Worm (Caenorhabditis elegans) whole organism, L4 larva: ENCODE results near the gene zig-4.

Experiments
- F10B5.3 ChIP-seq: sonication (generic microtip); optimal IDR thresholded peaks from 2 replicates; lab custom pipeline; 2016; ENCODE audit warnings: mild to moderate bottlenecking, missing genetic modification characterization, missing compliant biosample characterization
- fos-1 ChIP-seq: fragments of 150-350 bp; optimal IDR thresholded peaks from 2 replicates; lab custom pipeline; 2014; ENCODE audit warnings: missing biosample characterization, missing genetic modification characterization
- nhr-48 ChIP-seq: sonication (generic microtip); optimal IDR thresholded peaks from 2 replicates; lab custom pipeline; 2016; ENCODE audit warnings: mild to moderate bottlenecking, missing genetic modification characterization, missing compliant biosample characterization
- tag-97 ChIP-seq: fragments of 200-800 bp; sonication (Bioruptor generic); IDR thresholded peaks from 2 replicates; pipeline ENCODE4 v1.3.6; 2022; ENCODE audit warnings: missing genetic modification characterization, missing compliant biosample characterization
- unc-130 ChIP-seq: sonication (generic microtip); optimal IDR thresholded peaks from 2 replicates; lab custom pipeline; 2016; ENCODE audit warnings: missing genetic modification reagents, missing genetic modification characterization, missing compliant biosample characterization

- TF ChIP-seq tag-97 (no peak), F10B5.3 (tag; lab: Kevin White, UChicago) (no peak), unc-130 (GFP tag; lab: Kevin White, UChicago) (peak; percentile 41), fos-1 (tag; lab: Kevin White, UChicago) (no peak), nhr-48 (tag; lab: Kevin White, UChicago) (peak; percentile 37)
Observed at ce11 chrX:7898131-7898530, 27.1 kb upstream of the zig-4 start.
